Worm (Caenorhabditis elegans) whole organism, L1 larva: ENCODE data around the gene gtf-2H2C.
A peak's percentile ranks its signal among the peaks of the same experiment; 100 is the strongest.

Experiments used
- C04F5.9 ChIP-seq: sonication (generic microtip); optimal IDR thresholded peaks from 2 replicates; lab custom pipeline; 2016; ENCODE audit warnings: missing genetic modification characterization, missing compliant biosample characterization
- C34B4.2 ChIP-seq: sonication (generic microtip); optimal IDR thresholded peaks from 2 replicates; lab custom pipeline; 2017; ENCODE audit warnings: mild to moderate bottlenecking, missing genetic modification characterization, missing compliant biosample characterization
- F16B12.6 ChIP-seq: fragments of 150-350 bp; optimal IDR thresholded peaks from 2 replicates; lab custom pipeline; 2014; ENCODE audit warnings: missing biosample characterization, missing genetic modification characterization
- ceh-63 ChIP-seq: fragments of 200-800 bp; sonication (Bioruptor generic); optimal IDR thresholded peaks from 2 replicates; lab custom pipeline; 2018; ENCODE audit warnings: mild to moderate bottlenecking, missing genetic modification characterization, missing compliant biosample characterization
- ceh-8 ChIP-seq: fragments of 200-800 bp; sonication (Bioruptor generic); optimal IDR thresholded peaks from 2 replicates; lab custom pipeline; 2018; ENCODE audit warnings: mild to moderate bottlenecking, missing genetic modification characterization, moderate library complexity, missing compliant biosample characterization
- ceh-82 ChIP-seq, 3 experiments: fragments of 150-350 bp in 1 of 3; sonication (generic microtip) in 2 of 3; optimal IDR thresholded peaks; 2 replicates each; lab custom pipeline; 2014 to 2017; ENCODE audit warnings: missing biosample characterization in 3 of 3, missing genetic modification characterization in 3 of 3
- ceh-88 ChIP-seq: fragments of 200-800 bp; sonication (Bioruptor generic); IDR thresholded peaks from 2 replicates; pipeline ENCODE4 v1.3.6; 2022; ENCODE audit warnings: missing genetic modification characterization, missing compliant biosample characterization
- ceh-90 ChIP-seq: sonication (generic microtip); optimal IDR thresholded peaks from 2 replicates; lab custom pipeline; 2016; ENCODE audit warnings: missing genetic modification characterization, missing compliant biosample characterization
- ces-1 ChIP-seq: fragments of 150-350 bp; optimal IDR thresholded peaks from 2 replicates; lab custom pipeline; 2014; ENCODE audit warnings: missing biosample characterization, missing genetic modification reagents, missing genetic modification characterization
- dpl-1 ChIP-seq, 3 experiments: fragments of 150-350 bp in 2 of 3; sonication (generic microtip) in 1 of 3; optimal IDR thresholded peaks; 2 replicates each; lab custom pipeline; 2014 to 2017; ENCODE audit warnings: missing biosample characterization in 3 of 3, missing genetic modification characterization in 3 of 3, missing genetic modification reagents in 3 of 3
- ets-5 ChIP-seq: fragments of 200-800 bp; sonication (Bioruptor generic); IDR thresholded peaks from 2 replicates; pipeline ENCODE4 v1.3.6; 2022; ENCODE audit warnings: missing genetic modification characterization, missing compliant biosample characterization
- fkh-10 ChIP-seq: sonication (generic microtip); optimal IDR thresholded peaks from 2 replicates; lab custom pipeline; 2017; ENCODE audit warnings: missing biosample characterization, missing genetic modification reagents, missing genetic modification characterization
- fkh-8 ChIP-seq: sonication (generic microtip); optimal IDR thresholded peaks from 2 replicates; lab custom pipeline; 2016; ENCODE audit warnings: mild to moderate bottlenecking, missing genetic modification characterization, missing compliant biosample characterization
- grh-1 ChIP-seq: fragments of 200-800 bp; sonication (Bioruptor generic); IDR thresholded peaks from 2 replicates; pipeline ENCODE4 v1.3.6; 2022; ENCODE audit warnings: missing genetic modification reagents, missing genetic modification characterization, missing compliant biosample characterization
- hlh-17 ChIP-seq: fragments of 200-800 bp; sonication (Bioruptor generic); optimal IDR thresholded peaks from 2 replicates; lab custom pipeline; 2018; ENCODE audit warnings: missing genetic modification characterization, mild to moderate bottlenecking, missing compliant biosample characterization, moderate library complexity, borderline replicate concordance
- jun-1 ChIP-seq: fragments of 150-350 bp; optimal IDR thresholded peaks from 2 replicates; lab custom pipeline; 2014; ENCODE audit warnings: missing biosample characterization, missing genetic modification reagents, missing genetic modification characterization
- lin-13 ChIP-seq: fragments of 150-350 bp; optimal IDR thresholded peaks from 2 replicates; lab custom pipeline; 2014; ENCODE audit warnings: missing biosample characterization, missing genetic modification reagents, missing genetic modification characterization
- lin-15B ChIP-seq: fragments of 150-350 bp; sonication (generic microtip); optimal IDR thresholded peaks from 3 replicates; lab custom pipeline; 2014; ENCODE audit warnings: missing biosample characterization, missing genetic modification characterization
- lsy-2 ChIP-seq, 2 experiments: fragments of 150-350 bp; optimal IDR thresholded peaks; 2 replicates each; lab custom pipeline; 2014; ENCODE audit warnings: missing biosample characterization in 2 of 2, missing genetic modification characterization in 2 of 2
- mab-9 ChIP-seq: fragments of 200-800 bp; sonication (Bioruptor generic); IDR thresholded peaks from 2 replicates; pipeline ENCODE4 v1.3.6; 2022; ENCODE audit warnings: missing genetic modification reagents, missing genetic modification characterization, missing compliant biosample characterization
- nhr-12 ChIP-seq: sonication (generic microtip); optimal IDR thresholded peaks from 2 replicates; lab custom pipeline; 2017; ENCODE audit warnings: missing biosample characterization, missing genetic modification characterization
- nhr-19 ChIP-seq: fragments of 200-800 bp; sonication (Bioruptor generic); conservative IDR thresholded peaks from 2 replicates; pipeline ENCODE4 v1.3.6; 2022; ENCODE audit warnings: missing genetic modification characterization, missing compliant biosample characterization
- nhr-20 ChIP-seq: sonication (generic microtip); optimal IDR thresholded peaks from 2 replicates; lab custom pipeline; 2016; ENCODE audit warnings: mild to moderate bottlenecking, missing genetic modification characterization, missing compliant biosample characterization
- nhr-237 ChIP-seq: fragments of 150-350 bp; optimal IDR thresholded peaks from 2 replicates; lab custom pipeline; 2014; ENCODE audit warnings: missing biosample characterization, missing genetic modification characterization
- nhr-28 ChIP-seq: fragments of 150-350 bp; optimal IDR thresholded peaks from 2 replicates; lab custom pipeline; 2014; ENCODE audit warnings: missing biosample characterization, missing genetic modification characterization
- nhr-47 ChIP-seq: sonication (generic microtip); optimal IDR thresholded peaks from 2 replicates; lab custom pipeline; 2016; ENCODE audit warnings: mild to moderate bottlenecking, missing genetic modification characterization, moderate library complexity, missing compliant biosample characterization
- nhr-77 ChIP-seq: fragments of 150-350 bp; optimal IDR thresholded peaks from 2 replicates; lab custom pipeline; 2014; ENCODE audit warnings: missing biosample characterization, missing genetic modification characterization
- nhr-84 ChIP-seq: sonication (generic microtip); optimal IDR thresholded peaks from 2 replicates; lab custom pipeline; 2017; ENCODE audit warnings: missing biosample characterization, missing genetic modification characterization
- nhr-85 ChIP-seq: sonication (generic microtip); peaks from one replicate; lab custom pipeline; 2016; ENCODE audit warnings: missing genetic modification characterization, inconsistent platforms, missing compliant biosample characterization
- nhr-90 ChIP-seq: sonication (generic microtip); optimal IDR thresholded peaks from 2 replicates; lab custom pipeline; 2016; ENCODE audit warnings: mild to moderate bottlenecking, missing genetic modification characterization, missing compliant biosample characterization; ENCODE audit not compliant: poor library complexity
- pag-3 ChIP-seq: sonication (generic microtip); optimal IDR thresholded peaks from 2 replicates; lab custom pipeline; 2017; ENCODE audit warnings: missing genetic modification characterization, mild to moderate bottlenecking, missing compliant biosample characterization, antibody characterized with exemption, borderline replicate concordance; ENCODE audit not compliant: insufficient read depth
- pqm-1 ChIP-seq: sonication (generic microtip); optimal IDR thresholded peaks from 3 replicates; lab custom pipeline; 2017; ENCODE audit warnings: missing biosample characterization, missing genetic modification characterization
- rnt-1 ChIP-seq: sonication (generic microtip); optimal IDR thresholded peaks from 2 replicates; lab custom pipeline; 2016; ENCODE audit warnings: mild to moderate bottlenecking, missing genetic modification characterization, moderate library complexity, missing compliant biosample characterization
- snpc-4 ChIP-seq: fragments of 150-350 bp; optimal IDR thresholded peaks from 2 replicates; lab custom pipeline; 2014; ENCODE audit warnings: missing biosample characterization, missing genetic modification characterization
- snu-23 ChIP-seq: sonication (generic microtip); optimal IDR thresholded peaks from 2 replicates; lab custom pipeline; 2016; ENCODE audit warnings: missing genetic modification characterization, missing compliant biosample characterization
- sox-4 ChIP-seq: sonication (generic microtip); optimal IDR thresholded peaks from 2 replicates; lab custom pipeline; 2016; ENCODE audit warnings: missing genetic modification characterization, missing compliant biosample characterization
- sptf-1 ChIP-seq: fragments of 150-350 bp; optimal IDR thresholded peaks from 2 replicates; lab custom pipeline; 2014; ENCODE audit warnings: missing biosample characterization, missing genetic modification characterization
- sup-37 ChIP-seq: fragments of 200-800 bp; sonication (Bioruptor generic); optimal IDR thresholded peaks from 2 replicates; lab custom pipeline; 2018; ENCODE audit warnings: mild to moderate bottlenecking, missing genetic modification characterization, missing compliant biosample characterization
- swsn-7 ChIP-seq: sonication (generic microtip); optimal IDR thresholded peaks from 2 replicates; lab custom pipeline; 2016; ENCODE audit warnings: missing genetic modification characterization, missing compliant biosample characterization
- tbx-2 ChIP-seq: sonication (generic microtip); optimal IDR thresholded peaks from 2 replicates; lab custom pipeline; 2016; ENCODE audit warnings: missing genetic modification characterization, missing compliant biosample characterization
- unc-130 ChIP-seq: fragments of 150-350 bp; optimal IDR thresholded peaks from 2 replicates; lab custom pipeline; 2017; ENCODE audit warnings: missing biosample characterization, missing genetic modification characterization, inconsistent platforms
- unc-62 ChIP-seq: fragments of 150-350 bp; optimal IDR thresholded peaks from 2 replicates; lab custom pipeline; 2014; ENCODE audit warnings: missing biosample characterization, missing genetic modification reagents, missing genetic modification characterization
- unc-98 ChIP-seq: fragments of 200-800 bp; sonication (Bioruptor generic); IDR thresholded peaks from 2 replicates; pipeline ENCODE4 v1.3.6; 2022; ENCODE audit warnings: missing genetic modification characterization, missing compliant biosample characterization
- vab-15 ChIP-seq: sonication (generic microtip); optimal IDR thresholded peaks from 2 replicates; lab custom pipeline; 2017; ENCODE audit warnings: missing genotype, mild to moderate bottlenecking, missing genetic modification characterization, missing compliant biosample characterization
- zag-1 ChIP-seq: fragments of 150-350 bp; optimal IDR thresholded peaks from 2 replicates; lab custom pipeline; 2014; ENCODE audit warnings: missing biosample characterization, missing genetic modification characterization
- zip-4 ChIP-seq: fragments of 200-800 bp; sonication (Bioruptor generic); optimal IDR thresholded peaks from 2 replicates; lab custom pipeline; 2018; ENCODE audit warnings: mild to moderate bottlenecking, missing genetic modification characterization, moderate library complexity, missing compliant biosample characterization
- ztf-11 ChIP-seq, 2 experiments: sonication (generic microtip); optimal IDR thresholded peaks; 2 replicates each; lab custom pipeline; 2016 to 2017; ENCODE audit warnings: missing genetic modification characterization in 2 of 2, missing biosample characterization in 1 of 2, missing compliant biosample characterization in 1 of 2

The gtf-2H2C gene

DNA sequence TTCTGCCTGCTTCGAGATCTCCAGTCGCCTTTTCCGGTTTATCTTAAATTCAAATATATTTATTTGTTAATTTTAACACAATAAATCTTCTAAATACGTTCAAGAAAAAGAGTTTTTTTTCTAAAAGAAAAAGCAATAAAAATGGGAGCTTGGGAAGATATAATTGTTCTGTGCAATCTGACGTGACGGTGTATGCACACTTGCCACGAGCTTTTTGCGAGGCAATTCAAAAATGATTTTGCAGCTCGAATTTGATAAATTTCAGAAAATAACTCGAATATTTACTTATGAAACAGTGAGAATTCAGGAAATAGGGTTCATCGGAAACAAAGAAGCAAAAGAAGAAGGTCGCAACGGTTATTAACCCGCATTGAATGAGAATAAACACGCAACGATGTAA, 2.5 kb upstream of the gtf-2H2C start (continued):
- no peak for TF ChIP-seq swsn-7
- TF ChIP-seq unc-98 = no peak
- peak; percentile 1 for TF ChIP-seq tbx-2
- no peak for TF ChIP-seq hlh-17 (GFP tag; lab: Kevin White, UChicago)
- no peak for TF ChIP-seq nhr-77 (tag; lab: Kevin White, UChicago)
- TF ChIP-seq pag-3 (tag; lab: Kevin White, UChicago) = no peak
- no peak for TF ChIP-seq lin-13 (GFP tag; lab: Kevin White, UChicago)
- TF ChIP-seq nhr-19 (GFP tag; lab: Robert Waterston, UW) = no peak
- no peak for TF ChIP-seq zip-4
- TF ChIP-seq unc-130 (tag; lab: Kevin White, UChicago) = no peak
- TF ChIP-seq nhr-85 (tag; lab: Kevin White, UChicago) = no peak
- no peak for TF ChIP-seq nhr-12
- no peak for TF ChIP-seq ceh-63
- peak; percentile 51 for TF ChIP-seq rnt-1
- TF ChIP-seq snpc-4 (tag; lab: Kevin White, UChicago) = no peak
- TF ChIP-seq ceh-90 (tag; lab: Kevin White, UChicago) = no peak
- no peak for TF ChIP-seq fkh-8 (tag; lab: Kevin White, UChicago)
- no peak for TF ChIP-seq nhr-84 (tag; lab: Kevin White, UChicago)
- TF ChIP-seq nhr-47 = peak; percentile 13
- TF ChIP-seq vab-15 = no peak
- TF ChIP-seq ceh-8 (GFP tag; lab: Kevin White, UChicago) = no peak
- TF ChIP-seq ceh-82 (tag; optimal IDR thresholded peaks at IDR 0.05; lab: Kevin White, UChicago) = no peak
- no peak for TF ChIP-seq zag-1 (tag; lab: Kevin White, UChicago)
- no peak for TF ChIP-seq C04F5.9
- no peak for TF ChIP-seq sox-4 (tag; lab: Kevin White, UChicago)
- peak; percentile 84 to 92 (median 88) for TF ChIP-seq dpl-1 (GFP tag; optimal IDR thresholded peaks at IDR 0.05; lab: Kevin White, UChicago)
- TF ChIP-seq mab-9 (GFP tag; lab: Robert Waterston, UW) = no peak
- no peak for TF ChIP-seq sptf-1 (tag; lab: Kevin White, UChicago)
- TF ChIP-seq nhr-237 (tag; lab: Kevin White, UChicago) = no peak
- no peak for TF ChIP-seq ces-1
- TF ChIP-seq lsy-2 (tag; optimal IDR thresholded peaks at IDR 0.05; lab: Kevin White, UChicago) = peak in 1 of 2 experiments; percentile 55

DNA sequence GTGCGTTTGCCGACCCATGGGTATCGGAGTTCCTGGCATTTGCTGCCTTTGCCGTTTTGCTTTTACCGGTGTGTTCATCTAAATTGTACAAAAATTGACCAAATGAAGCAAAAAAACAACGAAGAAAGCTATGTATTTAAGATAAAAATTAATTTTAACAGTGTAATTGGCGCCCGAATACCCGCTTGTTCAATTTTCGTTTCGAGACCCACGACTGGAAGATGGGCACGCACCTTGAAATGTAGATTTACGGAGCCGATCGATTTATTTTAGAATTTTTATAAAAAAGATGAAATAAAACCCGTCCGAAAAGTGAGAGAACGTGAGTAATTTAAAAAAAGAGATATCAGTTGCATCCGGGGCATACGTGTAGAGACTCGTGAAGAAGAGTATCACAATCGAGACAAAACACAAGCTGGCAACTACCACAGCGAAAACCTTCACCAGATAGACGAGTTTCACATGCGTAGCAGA, 2.0 kb downstream of the gtf-2H2C start, which contains the start of gene hal-2:
hal-2 (minus strand) TSS at position 424 of the 474 bp plus-strand sequence.
- TF ChIP-seq nhr-28 (tag; lab: Kevin White, UChicago) (no peak), ztf-11 (tag; optimal IDR thresholded peaks at IDR 0.05; lab: Kevin White, UChicago) (no peak), grh-1 (no peak), dpl-1 (GFP tag; optimal IDR thresholded peaks at IDR 0.05; lab: Kevin White, UChicago) (no peak)

DNA sequence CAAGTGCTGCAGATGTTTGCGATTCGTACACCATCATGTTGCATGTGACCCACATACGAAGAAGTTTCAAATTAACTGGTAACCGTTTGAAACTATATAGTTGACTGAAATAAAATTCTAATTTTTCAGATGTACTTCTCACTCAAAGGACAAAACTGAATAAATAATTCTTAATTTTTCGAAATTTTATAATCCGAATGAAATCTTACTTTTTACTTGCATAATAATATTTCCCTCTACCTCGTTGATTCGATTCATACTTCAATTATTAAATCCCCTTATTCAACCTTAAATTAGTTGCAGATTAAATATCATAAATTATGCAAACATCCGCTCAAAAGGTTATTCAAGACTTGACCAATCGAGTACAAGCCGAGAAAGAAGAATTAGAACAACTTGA, 4.6 kb downstream of the gtf-2H2C start, which contains the start of gene T16H12.2:
T16H12.2 (plus strand) TSS at position 301 of the 400 bp plus-strand sequence.
- TF ChIP-seq nhr-237 (tag; lab: Kevin White, UChicago) (no peak), ceh-88 (no peak), F16B12.6 (tag; lab: Kevin White, UChicago) (no peak), nhr-77 (tag; lab: Kevin White, UChicago) (no peak), fkh-10 (no peak), jun-1 (tag; lab: Kevin White, UChicago) (no peak), unc-62 (GFP tag; lab: Kevin White, UChicago) (no peak), snu-23 (GFP tag; lab: Kevin White, UChicago) (no peak), lin-15B (tag; lab: Kevin White, UChicago) (no peak), nhr-20 (no peak), C34B4.2 (tag; lab: Kevin White, UChicago) (no peak), ets-5 (GFP tag; lab: Robert Waterston, UW) (no peak), nhr-28 (tag; lab: Kevin White, UChicago) (no peak), ces-1 (no peak), nhr-90 (tag; lab: Kevin White, UChicago) (no peak), pqm-1 (tag; lab: Kevin White, UChicago) (no peak), nhr-84 (tag; lab: Kevin White, UChicago) (no peak), zag-1 (tag; lab: Kevin White, UChicago) (no peak), sup-37 (GFP tag; lab: Kevin White, UChicago) (no peak)
